Worm (Caenorhabditis elegans) whole organism, L4 larva: ENCODE measurements around the gene sre-46.

Source experiments
- lin-13 ChIP-seq: fragments of 150-350 bp; optimal IDR thresholded peaks from 2 replicates; lab custom pipeline; 2014; ENCODE audit warnings: missing biosample characterization, missing genetic modification reagents, missing genetic modification characterization
- nhr-237 ChIP-seq: sonication (generic microtip); optimal IDR thresholded peaks from 2 replicates; lab custom pipeline; 2017; ENCODE audit warnings: missing biosample characterization, missing genetic modification characterization
- nhr-77 ChIP-seq: fragments of 150-350 bp; optimal IDR thresholded peaks from 2 replicates; lab custom pipeline; 2014; ENCODE audit warnings: missing biosample characterization, missing genetic modification characterization

DNA sequence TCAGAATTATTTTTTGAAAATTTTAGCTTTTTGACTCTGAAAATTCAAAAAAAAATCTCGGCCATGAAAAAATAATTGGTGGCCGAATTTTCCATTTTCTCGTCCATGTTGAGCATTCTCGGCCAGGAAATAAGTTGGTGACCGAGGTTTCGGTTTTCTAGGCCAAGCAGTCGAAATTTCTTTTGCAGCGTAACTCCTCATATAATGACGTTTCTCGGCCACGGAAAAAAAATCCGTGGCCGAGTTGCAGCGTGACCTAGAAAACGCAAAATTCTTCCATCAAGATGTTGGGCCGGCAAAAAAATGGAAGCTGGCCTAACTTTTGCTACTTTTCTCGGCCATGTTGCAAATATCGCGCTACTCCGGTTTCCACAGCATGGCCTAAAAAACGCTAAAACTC, 29.0 kb upstream of the sre-46 start:
- TF ChIP-seq nhr-77 (no peak), nhr-237 (no peak), lin-13 (GFP tag; lab: Kevin White, UChicago) (no peak)
